Fruit fly (Drosophila melanogaster): ENCODE results near the gene Hsc70-2.

DNA sequence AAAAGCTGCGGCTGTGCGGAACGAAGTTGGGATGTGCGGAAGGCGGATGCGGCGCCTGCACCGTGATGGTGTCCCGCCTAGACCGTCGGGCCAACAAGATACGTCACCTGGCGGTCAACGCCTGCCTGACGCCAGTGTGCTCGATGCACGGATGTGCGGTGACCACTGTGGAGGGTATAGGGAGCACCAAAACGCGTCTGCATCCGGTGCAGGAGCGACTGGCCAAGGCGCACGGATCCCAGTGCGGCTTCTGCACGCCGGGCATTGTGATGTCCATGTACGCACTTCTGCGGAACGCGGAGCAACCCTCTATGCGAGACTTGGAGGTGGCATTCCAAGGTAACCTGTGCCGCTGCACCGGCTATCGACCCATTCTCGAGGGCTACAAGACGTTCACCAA lies 10.9 kb upstream of the Hsc70-2 start:
- TF ChIP-seq CG5204 (GFP tag; optimal IDR thresholded peaks at IDR 0.05) (no peak), Crg-1 (GFP tag; optimal IDR thresholded peaks at IDR 0.05) (no peak), bab1 (GFP tag; optimal IDR thresholded peaks at IDR 0.05) (no peak), CG12768 (GFP tag; optimal IDR thresholded peaks at IDR 0.05) (no peak), CG1620 (GFP tag; optimal IDR thresholded peaks at IDR 0.05) (no peak), Clk (GFP tag; optimal IDR thresholded peaks at IDR 0.05) (no peak), toe (GFP tag; optimal IDR thresholded peaks at IDR 0.05) (no peak), kay (GFP tag; ENCODE audit: borderline replicate concordance) (no peak)

All from whole organism, adult.